Fruit fly (Drosophila melanogaster) whole organism, embryonic: ENCODE data around the gene CG7557.
A peak's percentile ranks its signal among the peaks of the same experiment; 100 is the strongest.

ENCODE experiments used
- Antp ChIP-seq: fragments of 200-800 bp; sonication (Bioruptor generic); optimal IDR thresholded peaks from 3 replicates; lab custom pipeline; 2016; ENCODE audit warnings: missing biosample characterization, missing genetic modification characterization
- Atf6 ChIP-seq: fragments of 200-800 bp; sonication (Bioruptor generic); IDR thresholded peaks from 2 replicates; pipeline ENCODE4 v1.3.6; 2022; ENCODE audit warnings: missing biosample characterization, missing genetic modification characterization
- Bgb ChIP-seq: fragments of 200-800 bp; sonication (Bioruptor generic); IDR thresholded peaks from 2 replicates; pipeline ENCODE4 v1.3.6; 2022; ENCODE audit warnings: missing biosample characterization, missing genetic modification characterization; ENCODE audit not compliant: partially characterized antibody
- CG10366 ChIP-seq: fragments of 200-800 bp; sonication (Bioruptor generic); IDR thresholded peaks from 2 replicates; pipeline ENCODE4 v1.3.6; 2022; ENCODE audit warnings: missing biosample characterization, missing genetic modification characterization
- CG12104 ChIP-seq: fragments of 200-800 bp; sonication (Bioruptor generic); optimal IDR thresholded peaks from 3 replicates; lab custom pipeline; 2016; ENCODE audit warnings: missing biosample characterization, missing genetic modification characterization
- CG12659 ChIP-seq: fragments of 200-800 bp; sonication (Bioruptor generic); optimal IDR thresholded peaks from 3 replicates; lab custom pipeline; 2017; ENCODE audit warnings: mild to moderate bottlenecking, missing biosample characterization, missing genetic modification reagents, missing genetic modification characterization
- CG13424 ChIP-seq: fragments of 200-800 bp; sonication (Bioruptor generic); optimal IDR thresholded peaks from 2 replicates; lab custom pipeline; 2019; ENCODE audit warnings: missing biosample characterization, mild to moderate bottlenecking, missing genetic modification characterization, moderate library complexity
- CG13775 ChIP-seq: fragments of 200-800 bp; sonication (Bioruptor generic); optimal IDR thresholded peaks from 3 replicates; lab custom pipeline; 2017; ENCODE audit warnings: missing biosample characterization, mild to moderate bottlenecking, missing genetic modification characterization
- CG14014 ChIP-seq: fragments of 200-800 bp; sonication (Bioruptor generic); IDR thresholded peaks from 2 replicates; pipeline ENCODE4 v1.3.6; 2022; ENCODE audit warnings: missing biosample characterization, missing genetic modification characterization
- CG14860 ChIP-seq: fragments of 200-800 bp; sonication (Bioruptor generic); IDR thresholded peaks from 3 replicates; pipeline ENCODE4 v1.3.6; 2022; ENCODE audit warnings: missing biosample characterization, missing genetic modification characterization; ENCODE audit not compliant: partially characterized antibody
- CG16779 ChIP-seq: fragments of 200-800 bp; sonication (Bioruptor generic); IDR thresholded peaks from 2 replicates; pipeline ENCODE4 v1.3.6; 2022; ENCODE audit warnings: missing biosample characterization, missing genetic modification characterization
- CG17359 ChIP-seq: fragments of 200-800 bp; sonication (Bioruptor generic); optimal IDR thresholded peaks from 3 replicates; lab custom pipeline; 2018; ENCODE audit warnings: missing biosample characterization, mild to moderate bottlenecking, missing genetic modification characterization, moderate library complexity
- CG2120 ChIP-seq: fragments of 200-800 bp; sonication (Bioruptor generic); optimal IDR thresholded peaks from 3 replicates; lab custom pipeline; 2016; ENCODE audit warnings: missing biosample characterization, missing genetic modification characterization
- CG31441 ChIP-seq: fragments of 200-800 bp; sonication (Bioruptor generic); IDR thresholded peaks from 2 replicates; pipeline ENCODE4 v1.3.6; 2022; ENCODE audit warnings: missing biosample characterization, missing genetic modification characterization
- CG34376 ChIP-seq: fragments of 200-800 bp; sonication (Bioruptor generic); optimal IDR thresholded peaks from 2 replicates; lab custom pipeline; 2018; ENCODE audit warnings: missing biosample characterization, mild to moderate bottlenecking, missing genetic modification characterization
- CG3726 ChIP-seq: fragments of 200-800 bp; sonication (Bioruptor generic); IDR thresholded peaks from 3 replicates; pipeline ENCODE4, ENCODE4 v1.3.6; 2022; ENCODE audit warnings: missing biosample characterization, missing genetic modification characterization
- CG6175 ChIP-seq: fragments of 200-800 bp; sonication (Bioruptor generic); IDR thresholded peaks from 3 replicates; pipeline ENCODE4 v1.3.6; 2022; ENCODE audit warnings: missing biosample characterization, missing genetic modification characterization
- CG6254 ChIP-seq: fragments of 200-800 bp; sonication (Bioruptor generic); optimal IDR thresholded peaks from 3 replicates; lab custom pipeline; 2017; ENCODE audit warnings: mild to moderate bottlenecking, missing biosample characterization, missing genetic modification reagents, missing genetic modification characterization
- CG7987 ChIP-seq: fragments of 200-800 bp; sonication (Bioruptor generic); optimal IDR thresholded peaks from 2 replicates; lab custom pipeline; 2018; ENCODE audit warnings: missing biosample characterization, mild to moderate bottlenecking, missing genetic modification characterization, moderate library complexity
- CG9817 ChIP-seq: fragments of 200-800 bp; sonication (Bioruptor generic); optimal IDR thresholded peaks from 2 replicates; lab custom pipeline; 2018; ENCODE audit warnings: missing biosample characterization, mild to moderate bottlenecking, missing genetic modification characterization, moderate library complexity
- Eip74EF ChIP-seq, 2 experiments: fragments of 200-800 bp in 1 of 2; fragments of >200 bp in 1 of 2; sonication (Bioruptor generic) in 1 of 2; optimal IDR thresholded peaks; 2 replicates each; lab custom pipeline; 2017 to 2019; ENCODE audit warnings: missing biosample characterization in 2 of 2, missing genetic modification characterization in 2 of 2, mild to moderate bottlenecking in 1 of 2, moderate library complexity in 1 of 2
- Fer2 ChIP-seq: fragments of 200-800 bp; sonication (Bioruptor generic); optimal IDR thresholded peaks from 2 replicates; lab custom pipeline; 2018; ENCODE audit warnings: missing biosample characterization, mild to moderate bottlenecking, missing genetic modification characterization, moderate library complexity
- HHEX ChIP-seq: fragments of 200-800 bp; sonication (Bioruptor generic); optimal IDR thresholded peaks from 3 replicates; lab custom pipeline; 2017; ENCODE audit warnings: missing biosample characterization, mild to moderate bottlenecking, missing genetic modification characterization, missing genetic modification reagents
- Lhr ChIP-seq: fragments of 200-800 bp; sonication (Bioruptor generic); optimal IDR thresholded peaks from 3 replicates; lab custom pipeline; 2017; ENCODE audit warnings: mild to moderate bottlenecking, missing biosample characterization, missing genetic modification reagents, missing genetic modification characterization
- Med ChIP-seq: fragments of 200-800 bp; sonication (Bioruptor generic); peaks from one replicate; lab custom pipeline; 2016; ENCODE audit warnings: missing biosample characterization, missing genetic modification characterization, mild to moderate bottlenecking, inconsistent platforms, moderate library complexity
- NC2α ChIP-seq: fragments of 200-800 bp; sonication (Bioruptor generic); optimal IDR thresholded peaks from 2 replicates; lab custom pipeline; 2016; ENCODE audit warnings: missing biosample characterization, missing genetic modification characterization
- Sry-β ChIP-seq: fragments of 200-800 bp; sonication (Bioruptor generic); optimal IDR thresholded peaks from 2 replicates; lab custom pipeline; 2018; ENCODE audit warnings: missing biosample characterization, mild to moderate bottlenecking, missing genetic modification characterization, moderate library complexity
- ab ChIP-seq: fragments of 200-800 bp; sonication (Bioruptor generic); optimal IDR thresholded peaks from 2 replicates; lab custom pipeline; 2016; ENCODE audit warnings: missing biosample characterization, missing genetic modification characterization
- ap ChIP-seq: fragments of 200-800 bp; sonication (Bioruptor generic); IDR thresholded peaks from 2 replicates; pipeline ENCODE4 v1.3.6; 2022; ENCODE audit warnings: missing biosample characterization, missing genetic modification characterization
- bowl ChIP-seq: fragments of 200-800 bp; sonication (Bioruptor generic); IDR thresholded peaks from 2 replicates; pipeline ENCODE4 v1.3.6; 2022; ENCODE audit warnings: missing biosample characterization, missing genetic modification characterization
- br ChIP-seq: fragments of >200 bp; optimal IDR thresholded peaks from 2 replicates; lab custom pipeline; 2017
- btn ChIP-seq: fragments of 200-800 bp; sonication (Bioruptor generic); optimal IDR thresholded peaks from 2 replicates; lab custom pipeline; 2016; ENCODE audit warnings: missing biosample characterization, missing genetic modification characterization
- cg ChIP-seq: fragments of 200-800 bp; sonication (Bioruptor generic); optimal IDR thresholded peaks from 3 replicates; lab custom pipeline; 2019; ENCODE audit warnings: missing biosample characterization, mild to moderate bottlenecking, missing genetic modification characterization, moderate library complexity
- corto ChIP-seq: fragments of 200-800 bp; sonication (Bioruptor generic); optimal IDR thresholded peaks from 2 replicates; lab custom pipeline; 2016; ENCODE audit warnings: missing biosample characterization, mild to moderate bottlenecking, missing genetic modification characterization, moderate library complexity
- dmrt11E ChIP-seq: fragments of 200-800 bp; sonication (Bioruptor generic); optimal IDR thresholded peaks from 3 replicates; lab custom pipeline; 2018; ENCODE audit warnings: missing biosample characterization, mild to moderate bottlenecking, missing genetic modification characterization, moderate library complexity
- esg ChIP-seq: fragments of 200-800 bp; sonication (Bioruptor generic); conservative IDR thresholded peaks from 2 replicates; pipeline ENCODE4 v1.3.6; 2022; ENCODE audit warnings: missing biosample characterization, missing genetic modification characterization
- ftz-f1 ChIP-seq: fragments of 200-800 bp; sonication (Bioruptor generic); optimal IDR thresholded peaks from 2 replicates; lab custom pipeline; 2016; ENCODE audit warnings: missing biosample characterization, missing genetic modification characterization
- gro ChIP-seq: fragments of 200-800 bp; sonication (Bioruptor generic); optimal IDR thresholded peaks from 2 replicates; lab custom pipeline; 2016; ENCODE audit warnings: missing biosample characterization, missing genetic modification characterization
- her ChIP-seq: fragments of 200-800 bp; sonication (Bioruptor generic); optimal IDR thresholded peaks from 2 replicates; lab custom pipeline; 2016; ENCODE audit warnings: missing biosample characterization, missing genetic modification characterization
- hkb ChIP-seq, 2 experiments: fragments of 200-800 bp in 1 of 2; fragments of >200 bp in 1 of 2; sonication (Bioruptor generic) in 1 of 2; IDR thresholded peaks in 1 of 2; optimal IDR thresholded peaks in 1 of 2; 2 replicates each; pipeline versions ENCODE4 v1.3.6 to Lab custom; 2017 to 2022; ENCODE audit warnings: missing biosample characterization in 1 of 2, missing genetic modification characterization in 1 of 2
- insv ChIP-seq, 2 experiments: fragments of 200-800 bp; sonication (Bioruptor generic); optimal IDR thresholded peaks; 3 replicates each; lab custom pipeline; 2016 to 2018; ENCODE audit warnings: missing biosample characterization in 2 of 2, missing genetic modification characterization in 2 of 2
- lmd ChIP-seq: fragments of 200-800 bp; sonication (Bioruptor generic); IDR thresholded peaks from 2 replicates; pipeline ENCODE4 v1.3.6; 2022; ENCODE audit warnings: missing biosample characterization, missing genetic modification characterization
- lov ChIP-seq, 2 experiments: fragments of 200-800 bp in 1 of 2; fragments of >200 bp in 1 of 2; sonication (Bioruptor generic) in 1 of 2; IDR thresholded peaks in 1 of 2; optimal IDR thresholded peaks in 1 of 2; 2 replicates in 1 of 2; 3 replicates in 1 of 2; pipeline versions ENCODE4 v1.3.6 to Lab custom; 2017 to 2022; ENCODE audit warnings: missing biosample characterization in 1 of 2, missing genetic modification characterization in 1 of 2
- pho ChIP-seq: fragments of 200-800 bp; sonication (Bioruptor generic); optimal IDR thresholded peaks from 2 replicates; lab custom pipeline; 2016; ENCODE audit warnings: missing biosample characterization, missing genetic modification characterization
- run ChIP-seq: fragments of 200-800 bp; sonication (Bioruptor generic); optimal IDR thresholded peaks from 3 replicates; lab custom pipeline; 2018; ENCODE audit warnings: missing biosample characterization, mild to moderate bottlenecking, missing genetic modification characterization
- sima ChIP-seq: fragments of 200-800 bp; sonication (Bioruptor generic); optimal IDR thresholded peaks from 2 replicates; lab custom pipeline; 2016; ENCODE audit warnings: missing biosample characterization, missing genetic modification characterization
- tll ChIP-seq, 2 experiments: fragments of 200-800 bp in 1 of 2; fragments of >200 bp in 1 of 2; sonication (Bioruptor generic) in 1 of 2; optimal IDR thresholded peaks; 2 replicates each; lab custom pipeline; 2017 to 2019; ENCODE audit warnings: missing biosample characterization in 2 of 2, missing genetic modification characterization in 2 of 2, mild to moderate bottlenecking in 1 of 2, moderate library complexity in 1 of 2
- ttk ChIP-seq: fragments of 200-800 bp; sonication (Bioruptor generic); IDR thresholded peaks from 2 replicates; pipeline ENCODE4 v2.1.2; 2022; ENCODE audit warnings: missing biosample characterization, missing genetic modification characterization
- zen ChIP-seq: fragments of 200-800 bp; sonication (Bioruptor generic); optimal IDR thresholded peaks from 3 replicates; lab custom pipeline; 2018; ENCODE audit warnings: missing biosample characterization, mild to moderate bottlenecking, missing genetic modification characterization, moderate library complexity

CG7557 gene

dm6 chr3L:11415382-11415781, 29.6 kb upstream of the CG7557 start (continued):
- TF ChIP-seq esg (GFP tag; lab: Robert Waterston, UW) (peak; percentile 62), Med (no peak), tll (GFP tag; optimal IDR thresholded peaks at IDR 0.05; lab: Kevin White, UChicago) (no peak), ab (no peak), lmd (GFP tag; lab: Robert Waterston, UW) (peak; percentile 69), run (peak; percentile 51), CG16779 (GFP tag; lab: Robert Waterston, UW) (no peak), CG10366 (GFP tag; lab: Robert Waterston, UW) (peak; percentile 64), insv (GFP tag; optimal IDR thresholded peaks at IDR 0.05; lab: Kevin White, UChicago) (no peak), NC2α (GFP tag; lab: Kevin White, UChicago) (peak; percentile 37), CG6175 (GFP tag; lab: Robert Waterston, UW) (no peak), hkb (optimal IDR thresholded peaks at IDR 0.05; lab: Kevin White, UChicago) (no peak), hkb (GFP tag; IDR thresholded peaks at IDR 0.05; lab: Robert Waterston, UW) (peak; percentile 74), CG7987 (GFP tag; lab: Kevin White, UChicago) (no peak), lov (optimal IDR thresholded peaks at IDR 0.05; lab: Kevin White, UChicago) (no peak), lov (GFP tag; IDR thresholded peaks at IDR 0.05; lab: Robert Waterston, UW) (peak; percentile 84; the same call in 2 of the 3 replicates), Bgb (no peak), Antp (peak; percentile 15), CG17359 (tag; lab: Kevin White, UChicago) (peak; percentile 73), CG34376 (GFP tag; lab: Kevin White, UChicago) (no peak), CG14014 (0 out of 2 replicates have a peak, but pooled peaks have one; percentile 39), dmrt11E (peak; percentile 94), CG6254 (peak; percentile 87), corto (GFP tag; lab: Kevin White, UChicago) (peak; percentile 14), cg (GFP tag; lab: Kevin White, UChicago) (no peak), btn (GFP tag; lab: Kevin White, UChicago) (no peak), CG2120 (GFP tag; lab: Kevin White, UChicago) (no peak), her (GFP tag; lab: Kevin White, UChicago) (no peak), CG31441 (GFP tag; lab: Robert Waterston, UW) (peak; percentile 84), gro (no peak), CG13424 (peak; percentile 66), HHEX (peak; percentile 32), Fer2 (tag; lab: Kevin White, UChicago) (no peak), Eip74EF (GFP tag; optimal IDR thresholded peaks at IDR 0.05; lab: Kevin White, UChicago) (peak in 1 of 2 experiments; percentile 39), Lhr (peak; percentile 49), Sry-β (no peak), bowl (no peak), CG12659 (peak; percentile 54), CG9817 (tag; lab: Kevin White, UChicago) (peak; percentile 36), Atf6 (GFP tag; lab: Robert Waterston, UW) (no peak; the same call in 1 of the 2 replicates), ttk (GFP tag; lab: Robert Waterston, UW) (peak; percentile 72), sima (no peak), CG3726 (GFP tag; lab: Robert Waterston, UW) (peak; percentile 60; the same call in 1 of the 3 replicates), zen (tag; lab: Kevin White, UChicago) (peak; percentile 67), CG13775 (GFP tag; lab: Kevin White, UChicago) (peak; percentile 78), CG12104 (GFP tag; lab: Kevin White, UChicago) (no peak), ap (peak; percentile 70), br (no peak), pho (no peak), CG14860 (GFP tag; lab: Robert Waterston, UW) (no peak), ftz-f1 (GFP tag; lab: Kevin White, UChicago) (no peak)
